Worm (Caenorhabditis elegans): ENCODE results near the gene skr-7.

Gene skr-7

DNA sequence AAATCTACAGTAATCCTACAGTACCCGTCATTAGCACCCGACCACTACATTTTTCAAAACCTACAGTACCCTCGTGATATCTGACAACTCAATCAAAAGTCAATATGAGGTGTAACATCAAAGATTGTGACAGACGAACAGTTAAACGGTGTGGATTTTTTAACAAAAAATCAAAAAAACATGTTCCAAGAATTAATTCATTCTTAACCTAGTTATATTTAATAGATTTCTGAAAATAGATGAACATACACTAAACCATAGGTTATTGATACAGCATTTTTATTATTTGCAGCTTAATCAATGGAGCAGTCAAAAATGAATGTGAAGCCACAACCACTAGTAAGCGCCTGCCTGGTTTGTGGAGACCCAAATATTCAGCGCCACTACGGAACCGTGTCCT lies 14.7 kb upstream of the skr-7 start, which contains the start of gene nhr-118:
nhr-118 (plus strand) TSS at position 301 of the 400 bp plus-strand sequence.
- TF ChIP-seq nhr-84 (tag; optimal IDR thresholded peaks at IDR 0.05) = no peak
- TF ChIP-seq lir-3 (tag; optimal IDR thresholded peaks at IDR 0.05; ENCODE audit: poor library complexity) = no peak
- TF ChIP-seq tlp-1 (tag; optimal IDR thresholded peaks at IDR 0.05) = no peak
- no peak for TF ChIP-seq dsc-1 (tag; optimal IDR thresholded peaks at IDR 0.05)
- TF ChIP-seq C04F5.9 (tag; optimal IDR thresholded peaks at IDR 0.05) = no peak
- no peak for TF ChIP-seq nhr-77 (tag; optimal IDR thresholded peaks at IDR 0.05)
- no peak for TF ChIP-seq zag-1 (tag; optimal IDR thresholded peaks at IDR 0.05)
- TF ChIP-seq zip-4 (GFP tag; optimal IDR thresholded peaks at IDR 0.05) = no peak
- TF ChIP-seq mab-9 (GFP tag; IDR thresholded peaks at IDR 0.05) = no peak
- no peak for TF ChIP-seq ceh-63 (GFP tag; optimal IDR thresholded peaks at IDR 0.05)
- no peak for TF ChIP-seq elt-2 (tag; optimal IDR thresholded peaks at IDR 0.05)
- TF ChIP-seq ceh-8 (GFP tag; optimal IDR thresholded peaks at IDR 0.05) = no peak

DNA sequence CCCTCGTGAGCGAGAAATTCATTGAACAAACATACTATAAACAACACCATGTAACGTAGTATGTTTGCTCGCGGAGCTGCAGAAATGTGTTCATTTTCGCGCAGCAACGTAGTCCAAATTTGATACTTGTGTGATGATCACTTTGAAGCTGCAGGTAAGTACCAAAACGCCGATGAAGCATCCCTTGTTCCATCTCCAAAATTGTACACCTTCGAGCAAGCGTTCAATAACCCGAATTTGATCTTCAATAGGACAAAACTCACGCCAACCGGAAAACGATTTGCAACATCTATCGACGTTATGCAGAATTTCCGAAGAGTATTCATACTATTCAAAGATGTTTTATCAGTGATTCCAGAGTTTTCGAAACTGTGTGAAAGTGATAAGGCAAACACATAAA lies 11.6 kb upstream of the skr-7 start, which contains the start of gene Y47D7A.3:
Y47D7A.3 (plus strand) TSS at position 301 of the 400 bp plus-strand sequence.
- no peak for TF ChIP-seq lin-14 (GFP tag; optimal IDR thresholded peaks at IDR 0.05)
- TF ChIP-seq C34B4.2 (tag; optimal IDR thresholded peaks at IDR 0.05) = no peak
- no peak for TF ChIP-seq dsc-1 (tag; optimal IDR thresholded peaks at IDR 0.05)
- no peak for TF ChIP-seq aha-1 (tag; optimal IDR thresholded peaks at IDR 0.05)
- no peak for TF ChIP-seq lin-13 (GFP tag; optimal IDR thresholded peaks at IDR 0.05)
- TF ChIP-seq nhr-11 (tag; optimal IDR thresholded peaks at IDR 0.05) = no peak
- TF ChIP-seq hpl-2 (GFP tag; optimal IDR thresholded peaks at IDR 0.05) = no peak
- TF ChIP-seq elt-3 (tag; optimal IDR thresholded peaks at IDR 0.05) = no peak
- TF ChIP-seq unc-62 (GFP tag; optimal IDR thresholded peaks at IDR 0.05) = no peak

DNA sequence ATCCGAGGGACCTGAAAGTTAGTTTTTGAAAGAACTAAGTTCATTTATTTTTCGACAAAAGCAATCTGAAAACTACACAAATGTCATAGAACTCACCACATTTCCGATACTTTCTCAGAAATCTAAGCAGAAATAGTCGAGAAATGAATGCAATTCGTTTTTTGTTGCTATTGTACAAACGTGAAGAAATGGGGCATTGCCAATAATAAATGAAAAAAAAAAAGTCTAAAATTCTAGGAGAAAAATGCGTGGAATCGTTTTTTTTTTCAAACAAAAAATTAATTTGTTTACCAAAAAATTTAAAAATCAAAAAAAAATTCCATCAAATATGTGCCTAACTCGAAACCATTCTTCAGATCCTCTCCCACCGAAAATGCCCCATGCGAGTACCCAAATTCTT lies 10.5 kb upstream of the skr-7 start, which contains the start of gene Y47D7A.17:
Y47D7A.17 (minus strand) TSS at position 101 of the 400 bp plus-strand sequence.
- no peak for TF ChIP-seq pax-3 (tag; optimal IDR thresholded peaks at IDR 0.05)
- no peak for TF ChIP-seq hlh-17 (GFP tag; optimal IDR thresholded peaks at IDR 0.05; ENCODE audit: borderline replicate concordance)
- no peak for TF ChIP-seq tlp-1 (tag; optimal IDR thresholded peaks at IDR 0.05)
- no peak for TF ChIP-seq efl-3 (GFP tag; optimal IDR thresholded peaks at IDR 0.05)
- TF ChIP-seq zip-4 (GFP tag; optimal IDR thresholded peaks at IDR 0.05) = no peak
- no peak for TF ChIP-seq sox-4 (tag; optimal IDR thresholded peaks at IDR 0.05)
- TF ChIP-seq fos-1 (tag; optimal IDR thresholded peaks at IDR 0.05) = no peak
- TF ChIP-seq nhr-237 (tag; optimal IDR thresholded peaks at IDR 0.05) = no peak
- no peak for TF ChIP-seq nhr-11 (tag; optimal IDR thresholded peaks at IDR 0.05)
- no peak for TF ChIP-seq unc-98 (GFP tag; IDR thresholded peaks at IDR 0.05)
- no peak for TF ChIP-seq fkh-8 (tag; optimal IDR thresholded peaks at IDR 0.05)
- no peak for TF ChIP-seq grh-1 (GFP tag; IDR thresholded peaks at IDR 0.05)
- TF ChIP-seq mep-1 (tag; optimal IDR thresholded peaks at IDR 0.05) = no peak
- TF ChIP-seq efl-1 (optimal IDR thresholded peaks at IDR 0.05) = no peak
- TF ChIP-seq efl-1 (GFP tag; optimal IDR thresholded peaks at IDR 0.05 in 1 of 2) = no peak
- TF ChIP-seq hpl-2 (GFP tag; optimal IDR thresholded peaks at IDR 0.05) = no peak

- TF ChIP-seq hlh-17 (GFP tag; optimal IDR thresholded peaks at IDR 0.05; ENCODE audit: borderline replicate concordance) (no peak), ceh-90 (tag; optimal IDR thresholded peaks at IDR 0.05) (no peak), xbp-1 (tag; optimal IDR thresholded peaks at IDR 0.05) (no peak), nhr-77 (tag; optimal IDR thresholded peaks at IDR 0.05) (no peak), dpl-1 (GFP tag; optimal IDR thresholded peaks at IDR 0.05) (no peak), ces-1 (GFP tag; optimal IDR thresholded peaks at IDR 0.05) (no peak), vab-15 (tag; optimal IDR thresholded peaks at IDR 0.05) (no peak), hpl-2 (GFP tag; optimal IDR thresholded peaks at IDR 0.05) (no peak), Y116A8C.19 (tag; optimal IDR thresholded peaks at IDR 0.05; ENCODE audit: borderline replicate concordance) (no peak), snu-23 (GFP tag; optimal IDR thresholded peaks at IDR 0.05) (no peak), lin-15B (tag; optimal IDR thresholded peaks at IDR 0.05) (no peak), C16A3.4 (tag; optimal IDR thresholded peaks at IDR 0.05) (no peak), mef-2 (tag; optimal IDR thresholded peaks at IDR 0.05) (no peak), pqm-1 (tag; optimal IDR thresholded peaks at IDR 0.05) (no peak), snpc-4 (tag; optimal IDR thresholded peaks at IDR 0.05) (no peak), unc-30 (tag; optimal IDR thresholded peaks at IDR 0.05) (no peak), nhr-47 (tag; optimal IDR thresholded peaks at IDR 0.05) (no peak)
These were observed 7.6 kb upstream of the skr-7 start, which contains the start of gene grl-5 for ce11 chrV:4414613-4415071. Gene grl-5, minus strand, starts transcription at chrV:4414663.

All from whole organism, L1 larva.